Fruit fly (Drosophila melanogaster): Measurements from ENCODE around the gene CCKLR-17D3.
A peak's percentile ranks its signal among the peaks of the same experiment; 100 is the strongest.

Gene CCKLR-17D3

dm6 chrX:18774818-18775343, 1.1 kb upstream of the CCKLR-17D3 start, which contains the start of gene CG6891 (continued):
- TF ChIP-seq zen2 (GFP tag; IDR thresholded peaks at IDR 0.05; ENCODE audit: partially characterized antibody) = 0 out of 3 replicates have a peak, but pooled peaks have one; percentile 32
- no peak for TF ChIP-seq bigmax (GFP tag; optimal IDR thresholded peaks at IDR 0.05)
- no peak for TF ChIP-seq CG3065 (GFP tag; optimal IDR thresholded peaks at IDR 0.05)
- no peak for TF ChIP-seq CG30431 (GFP tag; optimal IDR thresholded peaks at IDR 0.05)
- no peak for TF ChIP-seq CG4282 (GFP tag; optimal IDR thresholded peaks at IDR 0.05)
- TF ChIP-seq yki (optimal IDR thresholded peaks at IDR 0.05) = no peak
- no peak for TF ChIP-seq CG33213 (GFP tag; optimal IDR thresholded peaks at IDR 0.05)
- TF ChIP-seq Hr51 (GFP tag; optimal IDR thresholded peaks at IDR 0.05) = peak in 1 of 2 experiments; percentile 10
- TF ChIP-seq Hsf (GFP tag; optimal IDR thresholded peaks at IDR 0.05) = peak; percentile 10
- no peak for TF ChIP-seq Hmr (GFP tag; optimal IDR thresholded peaks at IDR 0.05)
- no peak for TF ChIP-seq Tbp (GFP tag; optimal IDR thresholded peaks at IDR 0.05)
- peak; percentile 33 for TF ChIP-seq CG18262 (tag; optimal IDR thresholded peaks at IDR 0.05)
- peak; percentile 80 for TF ChIP-seq sens (GFP tag)
- no peak for TF ChIP-seq CG18764 (GFP tag; optimal IDR thresholded peaks at IDR 0.05)
- TF ChIP-seq CG4404 (GFP tag; IDR thresholded peaks at IDR 0.05) = no peak
- TF ChIP-seq grau (tag; optimal IDR thresholded peaks at IDR 0.05) = peak; percentile 30
- TF ChIP-seq CG11247 (GFP tag; IDR thresholded peaks at IDR 0.05) = no peak
- peak; percentile 17 for TF ChIP-seq NC2β (GFP tag; optimal IDR thresholded peaks at IDR 0.05)
- TF ChIP-seq p53 (GFP tag; optimal IDR thresholded peaks at IDR 0.05) = no peak
- no peak for TF ChIP-seq CG1233 (GFP tag; optimal IDR thresholded peaks at IDR 0.05)
- no peak for TF ChIP-seq pho (GFP tag; optimal IDR thresholded peaks at IDR 0.05)
- TF ChIP-seq lmd (GFP tag; IDR thresholded peaks at IDR 0.05) = peak; percentile 46
- no peak for TF ChIP-seq Max (GFP tag; optimal IDR thresholded peaks at IDR 0.05)
- 0 out of 2 replicates have a peak, but pooled peaks have one; percentile 39 for TF ChIP-seq vvl (GFP tag; IDR thresholded peaks at IDR 0.05)
- peak; percentile 5 for TF ChIP-seq HmgZ (tag; optimal IDR thresholded peaks at IDR 0.05)
- TF ChIP-seq Poxn (GFP tag; IDR thresholded peaks at IDR 0.05) = no peak
- TF ChIP-seq CG9876 (GFP tag; optimal IDR thresholded peaks at IDR 0.05) = no peak
- no peak for TF ChIP-seq CG8359 (GFP tag; optimal IDR thresholded peaks at IDR 0.05; ENCODE audit: borderline replicate concordance)
- TF ChIP-seq inv (GFP tag; IDR thresholded peaks at IDR 0.05; ENCODE audit: partially characterized antibody) = no peak
- TF ChIP-seq lbe (GFP tag; optimal IDR thresholded peaks at IDR 0.05) = no peak
- no peak for TF ChIP-seq mld (GFP tag; IDR thresholded peaks at IDR 0.05; ENCODE audit: partially characterized antibody)
- peak; percentile 36; the same call in 1 of the 3 replicates for TF ChIP-seq otp (GFP tag; IDR thresholded peaks at IDR 0.05)
- no peak for TF ChIP-seq sima (GFP tag; optimal IDR thresholded peaks at IDR 0.05)
- TF ChIP-seq fru (optimal IDR thresholded peaks at IDR 0.05) = no peak
- no peak for TF ChIP-seq Bteb2 (GFP tag; optimal IDR thresholded peaks at IDR 0.05)
- TF ChIP-seq chm (GFP tag; IDR thresholded peaks at IDR 0.05) = peak; percentile 63
- TF ChIP-seq CG6791 (GFP tag; IDR thresholded peaks at IDR 0.05; ENCODE audit: partially characterized antibody) = no peak
- TF ChIP-seq Nf-YA (GFP tag; IDR thresholded peaks at IDR 0.05) = no peak
- TF ChIP-seq sim (GFP tag; IDR thresholded peaks at IDR 0.05) = no peak
- TF ChIP-seq bowl (GFP tag; IDR thresholded peaks at IDR 0.05) = no peak
- TF ChIP-seq sr (GFP tag; IDR thresholded peaks at IDR 0.05) = no peak
- TF ChIP-seq CG15269 (tag; optimal IDR thresholded peaks at IDR 0.05) = peak; percentile 23
- no peak for TF ChIP-seq CG10462 (GFP tag; optimal IDR thresholded peaks at IDR 0.05)
- no peak for TF ChIP-seq Sry-δ (GFP tag; optimal IDR thresholded peaks at IDR 0.05)
- peak; percentile 16 for TF ChIP-seq CoRest (tag; optimal IDR thresholded peaks at IDR 0.05)
- TF ChIP-seq Oli (tag; optimal IDR thresholded peaks at IDR 0.05) = peak; percentile 38
- TF ChIP-seq exex (tag; optimal IDR thresholded peaks at IDR 0.05) = no peak
- no peak for TF ChIP-seq CG2129 (GFP tag; IDR thresholded peaks at IDR 0.05; ENCODE audit: partially characterized antibody)
- TF ChIP-seq CG15514 (GFP tag; optimal IDR thresholded peaks at IDR 0.05) = peak; percentile 5
- 0 out of 2 replicates have a peak, but pooled peaks have one; percentile 13 for TF ChIP-seq CG14014 (GFP tag; IDR thresholded peaks at IDR 0.05)
- no peak; the same call in 2 of the 3 replicates for TF ChIP-seq CG34224 (GFP tag; IDR thresholded peaks at IDR 0.05; ENCODE audit: partially characterized antibody)

Data from whole organism, embryonic.